Fruit fly (Drosophila melanogaster): ENCODE measurements around the gene CG42245.

Gene CG42245

dm6 chr3L:2631406-2631805 is at the start of gene CG42245, which contains the start of gene MEP-1 (continued):
- TF ChIP-seq D (optimal IDR thresholded peaks at IDR 0.05) (no peak), D (GFP tag; optimal IDR thresholded peaks at IDR 0.05) (no peak), caup (GFP tag; optimal IDR thresholded peaks at IDR 0.05; ENCODE audit: severe bottlenecking) (peak; percentile 51), row (GFP tag; IDR thresholded peaks at IDR 0.05) (no peak), CG1832 (GFP tag; optimal IDR thresholded peaks at IDR 0.05) (no peak), CG7987 (GFP tag; optimal IDR thresholded peaks at IDR 0.05) (no peak), CG17829 (tag; optimal IDR thresholded peaks at IDR 0.05) (peak; percentile 59), seq (GFP tag; IDR thresholded peaks at IDR 0.05) (peak; percentile 8; the same call in 1 of the 2 replicates), Dad (GFP tag; optimal IDR thresholded peaks at IDR 0.05) (peak; percentile 57), Hsf (GFP tag; optimal IDR thresholded peaks at IDR 0.05) (peak; percentile 63), chinmo (GFP tag; IDR thresholded peaks at IDR 0.05; ENCODE audit: partially characterized antibody) (peak; percentile 58; the same call in 1 of the 4 replicates), lola (GFP tag; optimal IDR thresholded peaks at IDR 0.05) (peak in 1 of 3 experiments; percentile 32), pzg (GFP tag; optimal IDR thresholded peaks at IDR 0.05) (peak; percentile 82), Hr39 (optimal IDR thresholded peaks at IDR 0.05) (no peak), dmrt99B (tag; optimal IDR thresholded peaks at IDR 0.05) (peak; percentile 3), tin (GFP tag; optimal IDR thresholded peaks at IDR 0.05) (peak; percentile 60), ind (GFP tag; optimal IDR thresholded peaks at IDR 0.05) (peak; percentile 53), CG13624 (GFP tag; optimal IDR thresholded peaks at IDR 0.05) (peak; percentile 72), gem (tag; optimal IDR thresholded peaks at IDR 0.05) (peak; percentile 53), CG8359 (GFP tag; optimal IDR thresholded peaks at IDR 0.05; ENCODE audit: borderline replicate concordance) (no peak), CG7963 (GFP tag; IDR thresholded peaks at IDR 0.05; ENCODE audit: partially characterized antibody) (0 out of 3 replicates have a peak, but pooled peaks have one; percentile 14), Gug (GFP tag; IDR thresholded peaks at IDR 0.05) (no peak), CG13775 (GFP tag; optimal IDR thresholded peaks at IDR 0.05) (peak; percentile 53), Scr (GFP tag; IDR thresholded peaks at IDR 0.05; ENCODE audit: partially characterized antibody) (peak; percentile 69), Hr51 (GFP tag; optimal IDR thresholded peaks at IDR 0.05) (peak; percentile 26 to 55), fd96Cb (tag; optimal IDR thresholded peaks at IDR 0.05) (no peak), pros (GFP tag; optimal IDR thresholded peaks at IDR 0.05) (no peak), vfl (GFP tag; optimal IDR thresholded peaks at IDR 0.05) (peak; percentile 11), gsb-n (tag; optimal IDR thresholded peaks at IDR 0.05) (no peak), Opbp (GFP tag; IDR thresholded peaks at IDR 0.05; ENCODE audit: partially characterized antibody) (peak; percentile 65; the same call in 2 of the 3 replicates), CG34376 (GFP tag; optimal IDR thresholded peaks at IDR 0.05) (peak; percentile 19), pb (GFP tag; optimal IDR thresholded peaks at IDR 0.05) (no peak), CG17568 (GFP tag; optimal IDR thresholded peaks at IDR 0.05) (no peak), CG13894 (tag; optimal IDR thresholded peaks at IDR 0.05) (peak; percentile 44), hbn (GFP tag; IDR thresholded peaks at IDR 0.05; ENCODE audit: partially characterized antibody) (peak; percentile 53), CG11398 (GFP tag; optimal IDR thresholded peaks at IDR 0.05) (peak; percentile 37), her (GFP tag; optimal IDR thresholded peaks at IDR 0.05) (peak; percentile 16), Taf1 (GFP tag; IDR thresholded peaks at IDR 0.05) (no peak), bbx (GFP tag; IDR thresholded peaks at IDR 0.05; ENCODE audit: partially characterized antibody) (peak; percentile 73), Sry-δ (GFP tag; optimal IDR thresholded peaks at IDR 0.05) (peak; percentile 70), CG17328 (GFP tag; IDR thresholded peaks at IDR 0.05) (no peak), Blimp-1 (GFP tag; optimal IDR thresholded peaks at IDR 0.05) (peak; percentile 49), CG7556 (GFP tag; optimal IDR thresholded peaks at IDR 0.05) (peak; percentile 11), CG3847 (GFP tag; IDR thresholded peaks at IDR 0.05) (peak; percentile 71), HLH54F (GFP tag; optimal IDR thresholded peaks at IDR 0.05) (peak; percentile 58), CG10209 (GFP tag; optimal IDR thresholded peaks at IDR 0.05) (peak; percentile 17), CG10565 (GFP tag; optimal IDR thresholded peaks at IDR 0.05) (no peak), CG1603 (tag; optimal IDR thresholded peaks at IDR 0.05) (peak; percentile 71), CG2202 (tag; optimal IDR thresholded peaks at IDR 0.05) (no peak)
